Fruit fly (Drosophila melanogaster) whole organism, larva: ENCODE results near the gene Kcmf1.

Source experiments
- noc ChIP-seq: fragments of 200-800 bp; sonication (Bioruptor generic); optimal IDR thresholded peaks from 3 replicates; lab custom pipeline; 2019; ENCODE audit warnings: missing biosample characterization, mild to moderate bottlenecking, missing genetic modification characterization, moderate library complexity

Gene Kcmf1

DNA sequence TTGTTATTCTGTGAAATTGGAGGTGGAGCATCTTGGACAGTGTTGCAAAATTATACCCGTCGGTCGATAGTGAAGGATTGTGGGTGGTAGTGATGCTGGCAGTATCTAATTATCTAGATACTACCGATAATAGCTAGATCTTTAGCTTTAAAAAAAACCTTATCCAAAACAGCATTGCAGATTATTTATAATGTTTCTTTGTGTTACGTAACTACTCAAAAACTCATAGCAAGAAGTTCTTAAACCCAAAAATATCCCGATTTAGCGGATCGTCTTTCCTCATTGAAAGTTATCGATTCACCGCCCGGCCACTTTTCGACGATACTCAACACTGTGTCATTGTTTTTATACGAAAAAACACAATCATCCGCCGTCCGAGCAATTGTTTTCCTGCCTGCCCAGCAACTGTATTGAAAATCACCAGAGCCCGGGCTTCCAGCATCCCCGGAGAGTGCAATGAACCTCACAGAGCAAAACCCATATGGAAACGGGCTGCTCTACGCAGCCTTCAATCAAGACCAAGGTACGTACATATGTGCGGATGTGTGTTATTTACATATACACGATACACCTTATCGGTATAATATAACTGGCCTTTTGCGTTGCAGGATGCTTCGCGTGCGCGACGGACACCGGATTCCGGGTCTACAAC lies 21.7 kb downstream of the Kcmf1 start, which contains the start of gene CG11975:
Gene CG11975 (plus strand): TSS at position 326 of the 652 bp plus-strand sequence.
- peak; percentile 73 for TF ChIP-seq noc (tag; lab: Kevin White, UChicago)

DNA sequence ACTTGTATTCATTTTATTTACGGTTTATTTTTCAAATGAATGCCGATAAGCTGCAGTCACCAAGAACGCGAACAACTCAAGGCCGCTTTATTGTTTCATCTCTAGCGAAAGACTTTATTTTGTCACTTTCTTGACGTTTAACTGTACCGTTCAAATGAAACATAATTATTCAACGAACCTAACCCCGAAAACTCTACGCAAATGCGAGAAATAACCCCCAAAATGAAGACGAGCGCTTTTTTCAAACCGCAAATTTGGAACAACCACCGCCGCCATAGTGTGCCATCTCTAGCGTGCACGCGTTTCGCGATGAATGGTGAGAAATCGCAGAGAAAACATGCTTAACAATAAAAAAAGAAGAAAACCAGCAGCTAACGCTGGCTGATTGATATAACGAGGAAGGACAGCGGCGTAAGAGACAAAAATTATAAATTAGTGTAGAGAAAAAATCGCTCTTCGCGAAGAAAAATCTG lies 30.1 kb downstream of the Kcmf1 start, which contains the start of gene CG11970:
Gene CG11970 (plus strand): TSS at position 117 of the 473 bp plus-strand sequence.
- TF ChIP-seq noc (tag; lab: Kevin White, UChicago), result no peak

DNA sequence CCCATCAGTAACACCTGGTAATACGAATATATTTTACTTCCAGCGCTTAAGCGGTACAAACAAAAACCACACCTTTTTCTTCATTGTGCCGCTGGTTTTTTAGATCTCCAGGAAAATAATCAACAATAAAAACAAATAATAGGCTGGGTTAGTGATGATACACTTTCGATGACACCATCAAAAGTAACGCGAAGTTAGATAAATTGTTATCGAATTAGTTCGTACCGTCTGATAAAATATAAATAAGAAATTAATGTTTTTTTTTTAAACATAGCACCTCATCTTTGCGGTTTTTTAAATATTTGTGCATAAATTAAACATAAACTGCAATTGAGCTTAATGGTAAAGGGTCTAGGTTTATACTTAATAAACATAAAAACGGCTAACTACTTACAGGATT lies 30.6 kb downstream of the Kcmf1 start, which contains the start of gene RagA-B:
Gene RagA-B (minus strand): TSS at position 175 of the 400 bp plus-strand sequence.
- TF ChIP-seq noc (tag; lab: Kevin White, UChicago), result no peak

DNA sequence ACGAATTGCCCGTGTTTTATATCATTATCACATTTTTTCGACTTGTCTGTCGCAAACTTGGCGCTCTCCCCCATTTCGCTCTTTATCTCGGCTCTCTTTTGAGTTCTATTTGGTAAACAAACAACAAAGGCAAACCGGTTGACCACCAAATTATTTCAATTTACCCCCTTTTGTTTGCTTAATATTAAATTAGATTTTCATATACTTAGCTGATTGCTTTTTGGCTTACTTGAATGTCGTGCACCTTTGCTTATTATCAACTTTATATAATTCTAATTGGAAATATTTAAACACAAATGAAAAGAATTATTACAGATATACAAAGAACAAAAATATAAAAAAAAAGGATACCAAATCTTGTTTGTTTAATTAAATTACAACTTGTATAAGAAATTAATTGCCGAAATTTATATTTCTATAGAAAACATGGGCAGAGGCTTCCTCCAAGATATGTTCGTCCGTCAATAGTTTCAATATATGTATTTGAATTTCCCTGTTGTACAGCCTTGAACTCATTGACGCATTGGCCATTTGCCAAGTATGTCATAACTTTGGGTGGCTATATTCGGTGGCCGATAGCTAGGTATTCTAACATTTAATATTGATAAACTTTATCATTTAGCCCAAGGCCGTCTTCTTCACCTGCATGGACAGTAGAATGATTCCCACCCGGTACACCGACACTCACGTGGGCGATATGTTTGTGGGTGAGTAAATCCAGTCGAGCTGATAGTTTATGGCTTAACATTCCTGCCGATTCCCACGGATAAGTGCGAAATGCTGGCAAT lies 33.3 kb downstream of the Kcmf1 start:
- TF ChIP-seq noc (tag; lab: Kevin White, UChicago), result no peak

DNA sequence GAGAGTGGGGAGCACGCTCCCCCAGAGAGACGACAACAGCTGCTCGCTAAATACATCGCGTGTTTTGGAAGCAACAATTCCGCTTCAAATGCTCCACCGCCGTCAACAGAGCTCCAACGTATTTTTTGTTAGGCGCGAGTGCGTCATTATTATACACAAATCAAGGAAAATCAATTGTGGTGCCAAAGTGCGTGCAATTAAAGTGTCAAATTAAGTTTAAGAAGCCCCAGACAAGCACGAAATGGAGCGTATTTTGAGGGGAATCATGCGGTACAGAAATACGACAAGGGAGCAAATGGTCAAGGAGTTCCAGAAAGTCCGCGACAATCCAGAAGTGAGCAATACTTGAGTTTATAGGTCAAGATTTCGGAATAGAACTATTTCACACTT lies 33.9 kb downstream of the Kcmf1 start, which contains the start of gene CAHbeta:
Gene CAHbeta (plus strand): TSS at position 85 of the 390 bp plus-strand sequence.
- peak; percentile 40 for TF ChIP-seq noc (tag; lab: Kevin White, UChicago)

DNA sequence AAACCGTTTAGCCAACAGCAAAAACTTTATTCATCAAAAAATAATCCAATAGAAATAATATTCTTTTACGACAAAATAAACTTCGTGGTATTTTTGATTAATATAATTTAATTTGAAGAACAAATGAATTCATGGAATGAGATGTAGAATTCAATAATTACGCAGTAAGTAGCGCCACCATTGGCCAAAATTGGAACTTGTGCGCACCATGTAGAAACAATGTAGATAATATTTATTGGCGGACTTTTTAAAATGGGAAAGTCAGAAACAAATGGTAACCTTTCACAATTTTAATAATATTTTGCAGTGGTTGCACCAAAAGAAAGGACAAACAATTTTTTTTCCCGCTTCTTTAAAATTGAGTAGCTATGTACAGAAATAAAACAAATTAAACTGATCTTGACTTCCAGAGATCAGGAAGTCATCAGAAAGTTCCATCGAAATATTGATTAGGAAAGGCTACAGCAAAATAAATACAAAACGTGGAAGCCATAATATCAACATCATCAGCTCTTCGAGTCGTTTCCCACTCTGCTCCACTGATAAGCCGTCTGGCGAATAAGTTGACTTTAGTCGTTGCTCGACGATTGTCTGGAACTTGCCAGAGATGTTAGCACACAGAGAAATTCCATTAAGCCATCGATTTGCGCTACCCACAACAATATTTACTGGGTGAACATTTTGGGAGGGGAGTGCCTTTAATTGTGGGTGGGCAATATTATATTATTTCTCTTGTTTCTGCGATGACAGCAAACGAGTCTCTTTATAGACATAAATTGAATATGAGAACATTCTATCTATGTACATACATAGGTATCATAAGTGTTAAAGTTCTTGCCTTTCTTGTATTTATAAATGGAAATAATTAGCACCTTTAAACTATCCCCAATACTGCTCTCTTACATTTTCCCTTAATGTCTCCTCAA lies 34.6 kb downstream of the Kcmf1 start:
- peak; percentile 40 for TF ChIP-seq noc (tag; lab: Kevin White, UChicago)

DNA sequence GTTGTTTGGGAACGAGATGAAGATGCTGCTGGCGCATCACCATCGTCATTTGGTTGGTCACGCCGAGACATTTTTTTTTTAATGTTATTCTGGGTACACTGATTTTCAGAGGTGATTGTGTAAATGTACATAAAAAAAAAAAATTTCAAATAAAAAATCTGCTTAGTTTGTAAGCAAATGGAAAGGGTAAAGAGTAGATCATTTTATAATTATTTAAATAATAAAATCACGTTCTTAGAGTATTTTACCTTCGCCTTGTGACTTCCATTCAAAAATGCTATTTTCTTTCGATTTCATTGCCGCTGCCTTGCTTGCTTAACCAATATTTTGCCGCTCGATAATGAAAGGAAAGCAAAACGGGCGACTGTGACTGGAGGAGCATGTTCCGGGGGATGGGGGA lies 35.9 kb downstream of the Kcmf1 start:
- TF ChIP-seq noc (tag; lab: Kevin White, UChicago), result no peak

DNA sequence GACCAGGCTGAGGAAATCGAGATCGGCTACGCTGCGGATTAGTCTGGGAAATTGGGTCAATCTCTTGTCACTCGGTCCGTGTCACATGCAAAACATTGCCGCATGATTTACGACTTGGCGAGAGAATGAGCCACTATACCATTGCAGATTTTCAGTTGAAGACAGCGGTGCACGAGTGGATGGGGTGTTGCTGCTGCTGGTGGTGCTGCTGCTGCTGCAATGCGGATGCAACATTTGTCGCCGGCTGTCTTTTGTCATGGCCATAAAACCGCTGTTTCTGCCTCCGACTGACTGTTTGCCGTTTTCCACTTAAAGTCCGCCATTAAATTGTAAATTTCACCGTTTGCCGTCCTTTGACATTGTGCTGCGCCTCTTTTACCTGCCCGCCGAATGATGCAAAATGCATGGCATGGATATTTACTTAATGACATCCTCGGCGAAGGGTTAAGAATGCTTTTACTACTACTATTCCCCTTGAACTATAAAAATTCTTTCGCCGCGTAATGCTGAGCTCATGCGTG lies 38.6 kb downstream of the Kcmf1 start:
- no peak for TF ChIP-seq noc (tag; lab: Kevin White, UChicago)

DNA sequence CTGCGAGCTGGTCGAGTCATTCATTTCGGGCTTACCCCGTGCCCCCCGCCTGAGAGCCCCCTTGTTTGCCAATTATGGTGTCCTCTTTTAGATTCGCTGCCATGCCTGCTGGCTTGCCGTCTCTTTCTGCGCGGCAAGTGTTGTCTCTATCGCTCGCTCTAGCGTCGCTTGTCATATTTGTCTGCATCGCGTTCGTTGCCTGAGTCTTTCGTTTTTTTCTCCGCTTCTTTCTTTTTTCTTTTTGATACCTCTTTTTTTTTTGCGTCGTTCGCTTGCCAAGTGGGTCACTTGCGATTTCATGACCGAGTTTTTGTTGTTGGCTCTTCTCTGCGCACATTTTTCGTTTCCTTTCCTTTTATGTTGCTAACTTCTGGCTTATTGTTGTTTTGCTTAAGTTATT lies 42.9 kb downstream of the Kcmf1 start:
- TF ChIP-seq noc (tag; lab: Kevin White, UChicago), result no peak

DNA sequence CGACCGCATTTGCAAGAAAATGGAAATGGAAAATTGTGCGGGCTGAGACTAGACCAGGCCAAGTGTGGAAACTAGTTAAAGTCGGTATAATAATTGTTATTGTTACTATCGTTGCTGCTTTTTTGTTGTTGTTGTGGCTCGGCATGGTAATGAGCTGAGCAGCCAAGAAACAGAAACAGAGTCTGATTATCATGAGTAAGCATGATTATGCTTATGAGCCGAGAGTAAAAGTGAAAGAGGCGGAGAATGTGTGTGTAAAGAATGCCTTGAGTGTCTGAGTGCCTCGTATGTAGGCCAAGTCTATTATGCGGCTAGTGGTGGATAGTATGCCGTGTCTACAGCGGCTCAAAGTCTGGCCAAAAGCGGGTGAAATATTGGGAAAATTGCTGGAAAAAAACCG lies 44.0 kb downstream of the Kcmf1 start:
- TF ChIP-seq noc (tag; lab: Kevin White, UChicago), result no peak

DNA sequence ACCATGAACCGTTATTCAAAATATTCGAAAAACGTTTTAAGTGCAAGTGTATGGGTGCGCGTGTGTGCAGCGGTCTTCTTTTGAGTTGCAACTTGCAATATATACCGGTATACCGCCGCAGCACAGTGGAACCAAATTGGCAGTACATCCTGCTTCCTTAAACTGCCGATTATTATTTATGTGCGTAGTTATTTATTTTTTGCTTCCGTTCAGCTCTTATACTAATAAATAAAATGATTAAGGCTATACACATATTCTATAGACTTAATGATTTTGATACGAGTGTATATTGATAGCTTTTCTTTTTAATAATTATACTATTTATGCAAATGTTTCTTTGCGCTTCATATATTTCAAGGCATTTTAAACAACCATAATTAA lies 44.8 kb downstream of the Kcmf1 start:
- no peak for TF ChIP-seq noc (tag; lab: Kevin White, UChicago)

DNA sequence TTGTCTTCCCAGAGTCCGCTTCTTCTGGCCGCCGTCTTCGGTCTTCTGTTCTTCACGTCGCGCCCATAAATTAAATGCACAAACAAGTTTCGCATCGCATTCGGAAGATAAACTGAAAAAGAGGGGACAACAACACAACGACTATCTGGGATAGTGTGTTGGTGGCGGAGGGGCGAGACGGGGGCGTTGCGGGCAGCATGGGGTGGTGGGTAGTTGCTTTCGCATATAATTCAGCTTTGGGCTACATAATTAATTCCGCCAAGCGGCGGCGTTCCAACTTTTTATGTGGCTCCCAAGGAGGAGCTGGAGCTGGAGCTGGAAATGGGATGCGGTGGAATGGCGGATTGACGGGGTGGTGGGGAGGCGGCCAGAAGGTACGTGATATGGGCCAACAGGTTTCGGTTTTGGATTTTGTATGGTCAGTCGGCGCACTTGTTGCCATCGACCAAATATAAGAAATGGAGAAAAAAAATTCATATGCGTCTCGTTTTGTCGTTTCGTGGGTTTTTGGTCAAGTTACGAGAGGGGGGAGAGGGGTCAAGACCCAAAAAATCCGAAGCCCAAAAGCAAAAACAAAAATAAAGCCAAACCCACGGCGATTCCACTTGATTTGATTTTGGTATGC lies 45.3 kb downstream of the Kcmf1 start:
- no peak for TF ChIP-seq noc (tag; lab: Kevin White, UChicago)

DNA sequence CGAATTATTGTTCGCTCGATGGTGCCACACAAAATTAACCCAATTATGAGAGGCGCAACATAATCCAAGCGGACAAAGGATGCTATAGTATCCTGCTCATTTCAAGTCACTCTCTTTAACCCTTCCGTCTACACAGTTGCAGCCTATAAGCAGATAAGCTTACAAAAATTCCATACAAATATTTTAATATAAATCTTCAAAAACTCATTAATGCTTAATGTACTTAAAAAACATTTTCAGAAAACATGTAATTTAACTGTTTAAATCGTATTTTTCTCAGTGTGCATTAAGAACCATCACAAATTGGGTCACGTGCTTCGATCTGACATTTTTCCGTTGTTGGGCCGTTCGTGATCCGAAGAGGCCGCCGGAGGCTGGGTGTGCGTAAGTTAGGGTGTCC lies 45.9 kb downstream of the Kcmf1 start:
- no peak for TF ChIP-seq noc (tag; lab: Kevin White, UChicago)

DNA sequence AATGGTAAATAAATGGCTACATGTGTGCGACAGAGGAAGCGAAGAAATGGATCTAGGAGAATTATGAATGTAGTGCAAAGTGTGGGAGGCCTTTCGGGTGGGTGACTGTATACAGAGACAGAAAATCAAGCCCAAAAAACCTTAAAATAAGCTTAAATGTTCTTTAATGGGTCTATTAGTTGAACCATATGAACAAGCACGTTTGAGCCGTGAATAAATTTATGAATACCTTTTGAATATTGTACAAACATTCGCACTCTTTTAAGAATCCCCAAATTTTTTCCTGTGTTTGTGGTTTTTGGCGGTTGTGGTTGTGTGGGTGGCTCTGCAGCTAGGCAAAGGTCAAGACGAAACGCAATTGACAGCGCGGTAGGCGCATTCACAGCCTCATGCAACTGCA lies 48.1 kb downstream of the Kcmf1 start:
- no peak for TF ChIP-seq noc (tag; lab: Kevin White, UChicago)

DNA sequence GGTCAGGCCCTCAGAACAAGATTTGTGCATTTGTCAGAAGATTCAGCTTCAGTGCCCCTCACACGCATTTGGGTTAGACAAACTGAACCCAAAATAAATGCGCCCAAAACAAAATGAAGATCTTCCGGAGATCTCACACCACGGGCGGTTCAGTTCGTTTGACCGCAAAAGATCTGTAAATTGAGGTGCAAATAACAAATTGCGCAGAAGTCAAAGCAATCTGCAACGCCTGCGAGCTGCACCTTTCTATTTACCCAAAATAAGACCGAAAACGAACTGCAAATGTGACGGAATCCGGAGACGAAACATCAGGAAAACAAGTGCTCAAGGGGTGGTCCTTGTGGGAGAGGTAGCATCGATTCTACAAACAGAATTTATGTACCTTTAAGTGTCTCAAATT lies 49.2 kb downstream of the Kcmf1 start:
- TF ChIP-seq noc (tag; lab: Kevin White, UChicago), result no peak
